Worm (Caenorhabditis elegans) whole organism, L1 larva: ENCODE results near the gene pho-9.

Experiments
- C16A3.4 ChIP-seq: fragments of 150-350 bp; optimal IDR thresholded peaks from 2 replicates; lab custom pipeline; 2014; ENCODE audit warnings: missing biosample characterization, missing genetic modification characterization
- C34B4.2 ChIP-seq: sonication (generic microtip); optimal IDR thresholded peaks from 2 replicates; lab custom pipeline; 2017; ENCODE audit warnings: mild to moderate bottlenecking, missing genetic modification characterization, missing compliant biosample characterization
- F16B12.6 ChIP-seq: fragments of 150-350 bp; optimal IDR thresholded peaks from 2 replicates; lab custom pipeline; 2014; ENCODE audit warnings: missing biosample characterization, missing genetic modification characterization
- aha-1 ChIP-seq: fragments of 150-350 bp; optimal IDR thresholded peaks from 2 replicates; lab custom pipeline; 2014; ENCODE audit warnings: missing biosample characterization, missing genetic modification characterization
- ama-1 ChIP-seq: fragments of 150-350 bp; optimal IDR thresholded peaks from 2 replicates; lab custom pipeline; 2014
- blmp-1 ChIP-seq: fragments of 150-350 bp; optimal IDR thresholded peaks from 2 replicates; lab custom pipeline; 2014; ENCODE audit warnings: missing biosample characterization, missing genetic modification characterization
- ceh-8 ChIP-seq: fragments of 200-800 bp; sonication (Bioruptor generic); optimal IDR thresholded peaks from 2 replicates; lab custom pipeline; 2018; ENCODE audit warnings: mild to moderate bottlenecking, missing genetic modification characterization, moderate library complexity, missing compliant biosample characterization
- ceh-90 ChIP-seq: sonication (generic microtip); optimal IDR thresholded peaks from 2 replicates; lab custom pipeline; 2016; ENCODE audit warnings: missing genetic modification characterization, missing compliant biosample characterization
- dpl-1 ChIP-seq, 3 experiments: fragments of 150-350 bp in 2 of 3; sonication (generic microtip) in 1 of 3; optimal IDR thresholded peaks; 2 replicates each; lab custom pipeline; 2014 to 2017; ENCODE audit warnings: missing biosample characterization in 3 of 3, missing genetic modification characterization in 3 of 3, missing genetic modification reagents in 3 of 3
- efl-1 ChIP-seq, 4 experiments: fragments of 150-350 bp; optimal IDR thresholded peaks in 3 of 4; peaks in 1 of 4; 1 replicate in 1 of 4; 2 replicates in 3 of 4; lab custom pipeline; 2014; ENCODE audit warnings: missing biosample characterization in 2 of 4, missing genetic modification characterization in 2 of 4, missing genetic modification reagents in 2 of 4
- efl-3 ChIP-seq: fragments of 200-800 bp; sonication (Bioruptor generic); optimal IDR thresholded peaks from 2 replicates; lab custom pipeline; 2018; ENCODE audit warnings: mild to moderate bottlenecking, missing genetic modification characterization, missing compliant biosample characterization
- egl-13 ChIP-seq: sonication (generic microtip); optimal IDR thresholded peaks from 2 replicates; lab custom pipeline; 2016; ENCODE audit warnings: missing genotype, missing genetic modification reagents, missing genetic modification characterization, missing compliant biosample characterization
- elt-3 ChIP-seq, 6 experiments: fragments of 150-350 bp in 1 of 6; sonication (generic microtip); optimal IDR thresholded peaks; 2 replicates each; lab custom pipeline; 2017 to 2018; ENCODE audit warnings: missing biosample characterization in 6 of 6, missing genetic modification characterization in 6 of 6, inconsistent platforms in 1 of 6
- ets-5 ChIP-seq: fragments of 200-800 bp; sonication (Bioruptor generic); IDR thresholded peaks from 2 replicates; pipeline ENCODE4 v1.3.6; 2022; ENCODE audit warnings: missing genetic modification characterization, missing compliant biosample characterization
- fkh-10 ChIP-seq: sonication (generic microtip); optimal IDR thresholded peaks from 2 replicates; lab custom pipeline; 2017; ENCODE audit warnings: missing biosample characterization, missing genetic modification reagents, missing genetic modification characterization
- fkh-4 ChIP-seq: sonication (generic microtip); optimal IDR thresholded peaks from 2 replicates; lab custom pipeline; 2016; ENCODE audit warnings: missing compliant biosample characterization, missing genetic modification characterization, borderline replicate concordance
- fos-1 ChIP-seq: fragments of 150-350 bp; optimal IDR thresholded peaks from 2 replicates; lab custom pipeline; 2014; ENCODE audit warnings: missing biosample characterization, missing genetic modification characterization
- lin-15B ChIP-seq: fragments of 150-350 bp; sonication (generic microtip); optimal IDR thresholded peaks from 3 replicates; lab custom pipeline; 2014; ENCODE audit warnings: missing biosample characterization, missing genetic modification characterization
- lin-35 ChIP-seq, 2 experiments: fragments of 150-350 bp; optimal IDR thresholded peaks; 2 replicates each; lab custom pipeline; 2014; ENCODE audit warnings: missing biosample characterization in 2 of 2, missing genetic modification characterization in 2 of 2, missing genetic modification reagents in 2 of 2
- lsy-2 ChIP-seq, 2 experiments: fragments of 150-350 bp; optimal IDR thresholded peaks; 2 replicates each; lab custom pipeline; 2014; ENCODE audit warnings: missing biosample characterization in 2 of 2, missing genetic modification characterization in 2 of 2
- mep-1 ChIP-seq: fragments of 150-350 bp; optimal IDR thresholded peaks from 2 replicates; lab custom pipeline; 2014; ENCODE audit warnings: missing biosample characterization, missing genetic modification characterization
- nhr-12 ChIP-seq: sonication (generic microtip); optimal IDR thresholded peaks from 2 replicates; lab custom pipeline; 2017; ENCODE audit warnings: missing biosample characterization, missing genetic modification characterization
- nhr-20 ChIP-seq: sonication (generic microtip); optimal IDR thresholded peaks from 2 replicates; lab custom pipeline; 2016; ENCODE audit warnings: mild to moderate bottlenecking, missing genetic modification characterization, missing compliant biosample characterization
- nhr-237 ChIP-seq: fragments of 150-350 bp; optimal IDR thresholded peaks from 2 replicates; lab custom pipeline; 2014; ENCODE audit warnings: missing biosample characterization, missing genetic modification characterization
- nhr-28 ChIP-seq: fragments of 150-350 bp; optimal IDR thresholded peaks from 2 replicates; lab custom pipeline; 2014; ENCODE audit warnings: missing biosample characterization, missing genetic modification characterization
- nhr-71 ChIP-seq: sonication (generic microtip); optimal IDR thresholded peaks from 2 replicates; lab custom pipeline; 2016; ENCODE audit warnings: mild to moderate bottlenecking, missing genetic modification characterization, moderate library complexity, missing compliant biosample characterization
- nhr-77 ChIP-seq: fragments of 150-350 bp; optimal IDR thresholded peaks from 2 replicates; lab custom pipeline; 2014; ENCODE audit warnings: missing biosample characterization, missing genetic modification characterization
- nhr-84 ChIP-seq: sonication (generic microtip); optimal IDR thresholded peaks from 2 replicates; lab custom pipeline; 2017; ENCODE audit warnings: missing biosample characterization, missing genetic modification characterization
- nhr-90 ChIP-seq: sonication (generic microtip); optimal IDR thresholded peaks from 2 replicates; lab custom pipeline; 2016; ENCODE audit warnings: mild to moderate bottlenecking, missing genetic modification characterization, missing compliant biosample characterization; ENCODE audit not compliant: poor library complexity
- snpc-4 ChIP-seq: fragments of 150-350 bp; optimal IDR thresholded peaks from 2 replicates; lab custom pipeline; 2014; ENCODE audit warnings: missing biosample characterization, missing genetic modification characterization
- swsn-7 ChIP-seq: sonication (generic microtip); optimal IDR thresholded peaks from 2 replicates; lab custom pipeline; 2016; ENCODE audit warnings: missing genetic modification characterization, missing compliant biosample characterization
- unc-130 ChIP-seq: fragments of 150-350 bp; optimal IDR thresholded peaks from 2 replicates; lab custom pipeline; 2017; ENCODE audit warnings: missing biosample characterization, missing genetic modification characterization, inconsistent platforms
- unc-86 ChIP-seq: sonication (generic microtip); optimal IDR thresholded peaks from 2 replicates; lab custom pipeline; 2016; ENCODE audit warnings: missing genetic modification characterization, missing compliant biosample characterization
- unc-98 ChIP-seq: fragments of 200-800 bp; sonication (Bioruptor generic); IDR thresholded peaks from 2 replicates; pipeline ENCODE4 v1.3.6; 2022; ENCODE audit warnings: missing genetic modification characterization, missing compliant biosample characterization
- vab-15 ChIP-seq: sonication (generic microtip); optimal IDR thresholded peaks from 2 replicates; lab custom pipeline; 2017; ENCODE audit warnings: missing genotype, mild to moderate bottlenecking, missing genetic modification characterization, missing compliant biosample characterization
- xbp-1 ChIP-seq: sonication (generic microtip); optimal IDR thresholded peaks from 2 replicates; lab custom pipeline; 2016; ENCODE audit warnings: missing genetic modification characterization, missing compliant biosample characterization
- zip-4 ChIP-seq: fragments of 200-800 bp; sonication (Bioruptor generic); optimal IDR thresholded peaks from 2 replicates; lab custom pipeline; 2018; ENCODE audit warnings: mild to moderate bottlenecking, missing genetic modification characterization, moderate library complexity, missing compliant biosample characterization

The pho-9 gene

DNA sequence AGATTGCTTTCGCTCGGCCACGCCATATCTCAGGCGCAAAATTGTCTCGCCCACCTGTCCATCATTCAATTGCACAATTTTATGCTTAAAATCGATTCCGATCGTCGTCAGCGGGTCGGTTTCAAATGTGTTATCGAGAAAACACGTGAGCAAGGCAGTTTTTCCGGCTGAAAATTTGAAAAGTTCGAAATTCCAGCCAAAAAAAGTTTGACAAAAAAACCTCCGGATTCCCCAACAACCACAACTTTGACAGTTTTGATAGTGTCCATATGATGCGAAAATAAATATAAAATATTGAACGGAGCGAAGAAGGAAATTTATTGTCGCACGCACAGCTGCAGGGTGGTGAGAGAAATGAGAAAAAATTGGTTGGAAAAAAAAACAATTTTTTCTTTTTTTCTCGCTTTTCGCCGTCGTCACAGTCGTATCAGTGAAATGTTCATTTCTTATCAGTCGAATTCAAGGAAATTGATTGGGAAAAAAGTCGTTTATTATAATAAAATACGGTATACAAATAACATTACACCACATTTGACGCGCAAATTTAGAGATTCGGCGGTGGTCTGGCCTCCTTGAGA is 26.9 kb downstream of the pho-9 start, which contains the start of gene Y71H2AM.12:
Y71H2AM.12 (minus strand) TSS at position 486 of the 578 bp plus-strand sequence.
- TF ChIP-seq snpc-4 (tag; lab: Kevin White, UChicago): no peak
- TF ChIP-seq fos-1 (tag; lab: Kevin White, UChicago): no peak
- TF ChIP-seq ceh-8 (GFP tag; lab: Kevin White, UChicago): no peak
- no peak for TF ChIP-seq efl-3 (GFP tag; lab: Kevin White, UChicago)
- TF ChIP-seq nhr-20 (tag; lab: Kevin White, UChicago): no peak
- no peak for TF ChIP-seq C16A3.4
- TF ChIP-seq fkh-4 (tag; lab: Kevin White, UChicago): no peak
- TF ChIP-seq nhr-84 (tag; lab: Kevin White, UChicago): no peak
- TF ChIP-seq nhr-90 (tag; lab: Kevin White, UChicago): no peak
- no peak for TF ChIP-seq ceh-90 (tag; lab: Kevin White, UChicago)
- TF ChIP-seq C34B4.2: no peak
- TF ChIP-seq vab-15 (tag; lab: Kevin White, UChicago): no peak
- TF ChIP-seq egl-13 (tag; lab: Kevin White, UChicago): no peak
- TF ChIP-seq nhr-71 (tag; lab: Kevin White, UChicago): no peak

DNA sequence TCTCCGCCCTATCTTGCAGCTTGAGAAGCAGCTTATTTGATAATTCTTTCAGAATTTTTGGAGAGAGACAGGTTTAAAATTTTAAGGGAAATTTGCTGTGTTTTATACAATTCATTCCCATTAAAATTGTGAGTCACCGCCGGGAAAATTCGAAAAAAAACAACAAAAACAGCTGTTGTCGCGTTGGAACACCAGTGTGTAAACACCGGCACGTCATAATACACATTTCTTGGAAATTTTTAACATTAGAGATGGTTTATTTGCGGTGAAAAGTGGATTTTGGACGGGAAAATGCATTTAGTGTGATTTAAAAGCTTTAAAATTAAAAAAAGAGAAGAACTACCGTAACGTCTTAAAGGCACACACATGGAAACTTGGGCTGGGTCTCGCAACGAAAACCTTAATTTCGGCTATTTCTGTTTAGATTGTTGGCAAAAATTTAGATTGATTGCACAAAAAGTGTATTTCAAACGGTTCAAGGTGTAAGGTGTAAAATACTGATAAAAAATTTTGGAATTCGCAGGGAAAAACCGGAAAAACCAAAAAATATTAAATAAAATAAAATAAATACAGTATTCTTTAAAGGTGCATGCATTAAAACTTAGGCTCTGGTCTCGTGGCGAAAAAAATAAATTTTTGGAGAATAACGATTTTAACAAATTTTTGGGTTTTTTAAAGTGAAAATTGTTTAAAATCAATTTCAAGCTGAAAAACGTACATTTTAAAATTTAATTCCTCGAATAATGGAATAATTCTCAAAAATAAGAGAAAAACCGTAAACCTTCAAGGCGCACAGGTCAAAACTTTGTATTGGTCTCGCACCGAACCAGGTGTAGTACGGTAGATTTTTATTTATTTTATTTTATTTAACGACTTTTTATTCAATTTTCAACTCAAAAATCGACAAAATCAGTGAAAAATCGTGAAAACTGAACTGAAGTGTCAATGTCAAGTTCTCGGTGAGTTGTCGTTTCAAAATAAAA is 35.1 kb downstream of the pho-9 start, which contains the start of gene cosa-1:
cosa-1 (plus strand) TSS at position 896 of the 983 bp plus-strand sequence.
- TF ChIP-seq nhr-90 (tag; lab: Kevin White, UChicago) (no peak), ama-1 (lab: Kevin White, UChicago) (no peak), unc-130 (peak; percentile 7), efl-1 (optimal IDR thresholded peaks at IDR 0.05; lab: Kevin White, UChicago) (peak in 1 of 2 experiments; percentile 13), efl-1 (GFP tag; optimal IDR thresholded peaks at IDR 0.05 in 1 of 2; lab: Kevin White, UChicago) (peak; percentile 0 to 50), mep-1 (tag; lab: Kevin White, UChicago) (peak; percentile 5), elt-3 (tag; optimal IDR thresholded peaks at IDR 0.05; lab: Kevin White, UChicago) (no peak), dpl-1 (GFP tag; optimal IDR thresholded peaks at IDR 0.05; lab: Kevin White, UChicago) (peak in 1 of 3 experiments; percentile 38), F16B12.6 (peak; percentile 75), lsy-2 (tag; optimal IDR thresholded peaks at IDR 0.05; lab: Kevin White, UChicago) (peak in 1 of 2 experiments; percentile 18), lin-35 (GFP tag; optimal IDR thresholded peaks at IDR 0.05; lab: Kevin White, UChicago) (peak in 1 of 2 experiments; percentile 12), nhr-12 (tag; lab: Kevin White, UChicago) (no peak), swsn-7 (tag; lab: Kevin White, UChicago) (no peak), unc-86 (tag; lab: Kevin White, UChicago) (no peak), fos-1 (tag; lab: Kevin White, UChicago) (peak; percentile 6), blmp-1 (tag; lab: Kevin White, UChicago) (peak; percentile 9)

ce11 chrIII:2724992-2725220 is 35.7 kb downstream of the pho-9 start, which contains the start of gene Y71H2AM.11:
Y71H2AM.11 (minus strand) TSS chrIII:2725092.
- no peak for TF ChIP-seq unc-98 (GFP tag; lab: Robert Waterston, UW)
- no peak for TF ChIP-seq zip-4 (GFP tag; lab: Kevin White, UChicago)
- no peak for TF ChIP-seq nhr-77
- no peak for TF ChIP-seq ceh-90 (tag; lab: Kevin White, UChicago)
- no peak for TF ChIP-seq nhr-20 (tag; lab: Kevin White, UChicago)
- TF ChIP-seq lsy-2 (tag; optimal IDR thresholded peaks at IDR 0.05; lab: Kevin White, UChicago): no peak
- TF ChIP-seq ama-1 (lab: Kevin White, UChicago): no peak
- no peak for TF ChIP-seq ceh-8 (GFP tag; lab: Kevin White, UChicago)
- no peak for TF ChIP-seq nhr-28
- TF ChIP-seq C34B4.2: no peak

DNA sequence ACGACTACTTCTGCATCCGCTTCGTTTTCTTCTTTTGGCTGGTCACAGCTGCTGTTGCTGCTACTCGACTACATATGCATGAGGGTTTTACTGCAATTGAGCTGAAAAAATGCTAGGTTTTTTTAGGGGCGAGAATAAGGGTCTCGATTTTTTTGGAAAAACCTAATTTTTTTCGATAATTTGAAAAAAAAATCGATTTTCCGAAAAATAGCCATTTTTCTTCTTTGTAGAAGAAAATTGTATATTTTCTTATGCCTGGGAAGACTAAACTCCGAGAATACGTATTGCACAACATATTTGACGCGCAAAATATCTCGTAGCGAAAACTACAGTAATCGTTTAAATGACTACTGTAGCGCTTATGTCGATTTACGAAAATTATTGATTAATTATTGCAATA is 44.1 kb downstream of the pho-9 start, which contains the start of gene tmem-132:
tmem-132 (minus strand) TSS at position 101 of the 400 bp plus-strand sequence.
- no peak for TF ChIP-seq lin-15B
- no peak for TF ChIP-seq egl-13 (tag; lab: Kevin White, UChicago)
- TF ChIP-seq F16B12.6: no peak
- TF ChIP-seq nhr-237 (tag; lab: Kevin White, UChicago): no peak
- TF ChIP-seq ama-1 (lab: Kevin White, UChicago): no peak
- no peak for TF ChIP-seq xbp-1 (tag; lab: Kevin White, UChicago)
- no peak for TF ChIP-seq ets-5 (GFP tag; lab: Robert Waterston, UW)
- TF ChIP-seq nhr-28: no peak
- no peak for TF ChIP-seq fkh-10 (GFP tag; lab: Kevin White, UChicago)
- TF ChIP-seq dpl-1 (GFP tag; optimal IDR thresholded peaks at IDR 0.05; lab: Kevin White, UChicago): no peak
- no peak for TF ChIP-seq aha-1 (tag; lab: Kevin White, UChicago)
